Fruit fly (Drosophila melanogaster): ENCODE data around the gene CG5122.

CG5122 gene

DNA sequence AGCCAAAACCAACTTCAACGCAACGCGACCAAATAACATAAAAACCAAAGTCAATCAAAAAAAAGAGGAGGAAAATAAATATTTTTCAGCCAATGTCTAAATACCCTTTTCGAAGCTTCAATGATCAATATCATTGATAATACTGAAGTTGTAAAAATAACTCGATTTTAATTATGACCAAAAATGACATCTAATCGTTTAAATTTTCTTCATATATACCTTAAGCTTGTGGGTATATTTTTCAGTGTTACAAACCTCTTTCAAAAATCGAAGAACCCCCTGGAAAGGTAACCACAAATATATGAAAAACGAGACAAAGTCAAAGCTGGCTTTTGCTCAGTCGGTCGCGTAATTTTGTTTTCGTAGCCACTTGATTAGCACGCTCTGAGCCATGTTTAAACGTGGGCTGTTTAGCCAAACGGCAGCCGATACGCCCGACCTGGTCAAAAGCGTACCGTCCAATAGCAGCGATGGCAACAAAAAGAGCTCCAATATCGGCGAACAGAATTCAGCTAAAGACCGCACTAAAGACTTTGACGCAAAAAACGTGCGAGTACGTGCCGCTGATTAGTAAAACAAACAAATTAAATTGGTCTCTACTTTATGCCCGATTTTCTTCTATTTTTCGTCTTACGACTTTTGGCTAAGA is 14.8 kb downstream of the CG5122 start:
- TF ChIP-seq CG2116 (GFP tag; optimal IDR thresholded peaks at IDR 0.05) (no peak), CG12155 (GFP tag; optimal IDR thresholded peaks at IDR 0.05) (peak; percentile 66), hkb (optimal IDR thresholded peaks at IDR 0.05) (no peak), hkb (GFP tag; IDR thresholded peaks at IDR 0.05) (peak; percentile 85), B-H2 (GFP tag; optimal IDR thresholded peaks at IDR 0.05) (no peak), CG33213 (GFP tag; optimal IDR thresholded peaks at IDR 0.05) (peak; percentile 54), MBD-R2 (GFP tag; IDR thresholded peaks at IDR 0.05) (peak; percentile 51; the same call in 1 of the 2 replicates), CG1529 (GFP tag; optimal IDR thresholded peaks at IDR 0.05) (no peak), dysf (GFP tag; IDR thresholded peaks at IDR 0.05) (peak; percentile 93), CG11695 (GFP tag; IDR thresholded peaks at IDR 0.05) (peak; percentile 86), CG30020 (tag; optimal IDR thresholded peaks at IDR 0.05) (no peak), al (GFP tag; IDR thresholded peaks at IDR 0.05) (peak; percentile 88), tgo (GFP tag; IDR thresholded peaks at IDR 0.05) (peak; percentile 84), CG5953 (GFP tag; IDR thresholded peaks at IDR 0.05) (peak; percentile 32; the same call in 1 of the 2 replicates), Aef1 (GFP tag; IDR thresholded peaks at IDR 0.05) (peak; percentile 78), disco-r (GFP tag; optimal IDR thresholded peaks at IDR 0.05) (peak; percentile 56), CG2678 (tag; optimal IDR thresholded peaks at IDR 0.05) (peak; percentile 92), trh (GFP tag; optimal IDR thresholded peaks at IDR 0.05) (no peak), CrebB (tag; optimal IDR thresholded peaks at IDR 0.05) (peak; percentile 26), CG7745 (tag; optimal IDR thresholded peaks at IDR 0.05) (no peak), klu (GFP tag; IDR thresholded peaks at IDR 0.05) (peak; percentile 63), crol (GFP tag; IDR thresholded peaks at IDR 0.05) (no peak), CG18262 (tag; optimal IDR thresholded peaks at IDR 0.05) (peak; percentile 62), CG1233 (GFP tag; optimal IDR thresholded peaks at IDR 0.05) (peak; percentile 54), CG12219 (GFP tag; optimal IDR thresholded peaks at IDR 0.05) (peak; percentile 63), Abd-B (GFP tag; optimal IDR thresholded peaks at IDR 0.05) (peak; percentile 76), CG15479 (GFP tag; optimal IDR thresholded peaks at IDR 0.05) (no peak), CG8089 (GFP tag; optimal IDR thresholded peaks at IDR 0.05) (peak; percentile 16), wdn (GFP tag; IDR thresholded peaks at IDR 0.05) (peak; percentile 70), CG14050 (GFP tag; IDR thresholded peaks at IDR 0.05) (peak; percentile 68), zen2 (GFP tag; IDR thresholded peaks at IDR 0.05; ENCODE audit: partially characterized antibody) (no peak), Hr78 (GFP tag; optimal IDR thresholded peaks at IDR 0.05) (peak in 1 of 2 experiments; percentile 17), row (GFP tag; IDR thresholded peaks at IDR 0.05) (peak; percentile 88), rib (GFP tag; IDR thresholded peaks at IDR 0.05) (peak; percentile 73; the same call in 1 of the 2 replicates), BtbVII (GFP tag; optimal IDR thresholded peaks at IDR 0.05) (peak; percentile 75), Gsc (GFP tag; IDR thresholded peaks at IDR 0.05) (no peak), mirr (GFP tag; optimal IDR thresholded peaks at IDR 0.05) (peak; percentile 4), CG8924 (tag; optimal IDR thresholded peaks at IDR 0.05) (peak; percentile 77), CG15514 (GFP tag; optimal IDR thresholded peaks at IDR 0.05) (peak; percentile 68), odd (GFP tag; optimal IDR thresholded peaks at IDR 0.05) (peak; percentile 64), CG9817 (tag; optimal IDR thresholded peaks at IDR 0.05) (peak; percentile 79), Blimp-1 (GFP tag; optimal IDR thresholded peaks at IDR 0.05) (peak; percentile 62), Dad (GFP tag; optimal IDR thresholded peaks at IDR 0.05) (peak; percentile 59), CG32772 (GFP tag; IDR thresholded peaks at IDR 0.05) (peak; percentile 47), sob (GFP tag; IDR thresholded peaks at IDR 0.05) (peak; percentile 88), HmgZ (tag; optimal IDR thresholded peaks at IDR 0.05) (peak; percentile 54), gro (GFP tag; optimal IDR thresholded peaks at IDR 0.05) (peak; percentile 93), Dek (tag; optimal IDR thresholded peaks at IDR 0.05) (peak; percentile 70), zfh2 (GFP tag; optimal IDR thresholded peaks at IDR 0.05) (peak; percentile 78), CG3995 (GFP tag; optimal IDR thresholded peaks at IDR 0.05) (peak; percentile 29)
